Worm (Caenorhabditis elegans) whole organism, L4/young adult: ENCODE results near the gene srh-139.

Source experiments
- W03F9.2 ChIP-seq: fragments of 150-350 bp; optimal IDR thresholded peaks from 2 replicates; lab custom pipeline; 2014; ENCODE audit warnings: missing biosample characterization, missing genetic modification characterization
- dao-5 ChIP-seq: sonication (generic microtip); optimal IDR thresholded peaks from 2 replicates; lab custom pipeline; 2016; ENCODE audit warnings: missing genotype, missing genetic modification characterization, moderate library complexity, missing compliant biosample characterization

- TF ChIP-seq dao-5 (tag; lab: Kevin White, UChicago) (no peak), W03F9.2 (tag; lab: Kevin White, UChicago) (no peak)
Measured at ce11 chrV:16455065-16455464, 28.7 kb upstream of the srh-139 start, which contains the start of gene str-14.
